Fruit fly (Drosophila melanogaster) whole organism, prepupa: Measurements from ENCODE around the gene CG11563.

Experiments
- Blimp-1 ChIP-seq: fragments of 200-800 bp; sonication (Bioruptor generic); optimal IDR thresholded peaks from 3 replicates; lab custom pipeline; 2017; ENCODE audit warnings: missing biosample characterization, missing genetic modification characterization, mild to moderate bottlenecking, moderate library complexity, missing genetic modification reagents
- CG10631 ChIP-seq: fragments of 200-800 bp; sonication (Bioruptor generic); optimal IDR thresholded peaks from 2 replicates; lab custom pipeline; 2016; ENCODE audit warnings: missing biosample characterization, missing genetic modification characterization
- CG11294 ChIP-seq: fragments of 200-800 bp; sonication (Bioruptor generic); IDR thresholded peaks from 2 replicates; pipeline ENCODE4 v1.3.6; 2022; ENCODE audit warnings: missing biosample characterization, missing genetic modification characterization
- CG11762 ChIP-seq: fragments of 200-800 bp; sonication (Bioruptor generic); optimal IDR thresholded peaks from 3 replicates; lab custom pipeline; 2016; ENCODE audit warnings: missing biosample characterization, missing genetic modification characterization; ENCODE audit not compliant: insufficient read depth
- CG15336 ChIP-seq: fragments of 200-800 bp; sonication (Bioruptor generic); IDR thresholded peaks from 2 replicates; pipeline ENCODE4 v1.3.6; 2022; ENCODE audit warnings: missing biosample characterization, missing genetic modification characterization
- CG1621 ChIP-seq: fragments of 200-800 bp; sonication (Bioruptor generic); optimal IDR thresholded peaks from 3 replicates; lab custom pipeline; 2018; ENCODE audit warnings: missing biosample characterization, mild to moderate bottlenecking, missing genetic modification characterization
- CG3032 ChIP-seq: fragments of 200-800 bp; optimal IDR thresholded peaks from 2 replicates; lab custom pipeline; 2019; ENCODE audit warnings: missing biosample characterization, mild to moderate bottlenecking, missing genetic modification characterization, moderate library complexity
- CG31627 ChIP-seq: fragments of 200-800 bp; sonication (Bioruptor generic); optimal IDR thresholded peaks from 3 replicates; lab custom pipeline; 2016; ENCODE audit warnings: missing biosample characterization, missing genetic modification characterization
- CG32006 ChIP-seq: fragments of 200-800 bp; sonication (Bioruptor generic); optimal IDR thresholded peaks from 3 replicates; lab custom pipeline; 2017; ENCODE audit warnings: missing biosample characterization, mild to moderate bottlenecking, missing genetic modification characterization
- CG3919 ChIP-seq: fragments of 200-800 bp; sonication (Bioruptor generic); optimal IDR thresholded peaks from 3 replicates; lab custom pipeline; 2016; ENCODE audit warnings: missing biosample characterization, missing genetic modification characterization
- CG4318 ChIP-seq: fragments of 200-800 bp; sonication (Bioruptor generic); optimal IDR thresholded peaks from 3 replicates; lab custom pipeline; 2017; ENCODE audit warnings: missing biosample characterization, mild to moderate bottlenecking, missing genetic modification characterization
- CG6163 ChIP-seq: fragments of 200-800 bp; sonication (Bioruptor generic); IDR thresholded peaks from 3 replicates; pipeline ENCODE4 v1.3.6; 2022; ENCODE audit warnings: missing biosample characterization, missing genetic modification characterization
- CG6276 ChIP-seq: fragments of 200-800 bp; sonication (Bioruptor generic); optimal IDR thresholded peaks from 2 replicates; lab custom pipeline; 2017; ENCODE audit warnings: missing biosample characterization, mild to moderate bottlenecking, missing genetic modification characterization
- CG6792 ChIP-seq: fragments of 200-800 bp; sonication (Bioruptor generic); optimal IDR thresholded peaks from 3 replicates; lab custom pipeline; 2016; ENCODE audit warnings: missing biosample characterization, missing genetic modification characterization
- CG6808 ChIP-seq: fragments of 200-800 bp; sonication (Bioruptor generic); optimal IDR thresholded peaks from 3 replicates; lab custom pipeline; 2017; ENCODE audit warnings: missing biosample characterization, missing genetic modification characterization, mild to moderate bottlenecking, moderate library complexity, missing genetic modification reagents
- CG7368 ChIP-seq: fragments of 200-800 bp; sonication (Bioruptor generic); optimal IDR thresholded peaks from 3 replicates; lab custom pipeline; 2016; ENCODE audit warnings: missing biosample characterization, missing genetic modification characterization
- CG8119 ChIP-seq: fragments of 200-800 bp; sonication (Bioruptor generic); IDR thresholded peaks from 3 replicates; pipeline ENCODE4 v1.3.6; 2022; ENCODE audit warnings: missing biosample characterization, missing genetic modification characterization
- CG8319 ChIP-seq: fragments of 200-800 bp; sonication (Bioruptor generic); optimal IDR thresholded peaks from 3 replicates; lab custom pipeline; 2016; ENCODE audit warnings: missing biosample characterization, missing genetic modification characterization
- CG8632 ChIP-seq: fragments of 200-800 bp; sonication (Bioruptor generic); optimal IDR thresholded peaks from 3 replicates; lab custom pipeline; 2016; ENCODE audit warnings: missing biosample characterization, missing genetic modification characterization
- CG9139 ChIP-seq: fragments of 200-800 bp; sonication (Bioruptor generic); optimal IDR thresholded peaks from 3 replicates; lab custom pipeline; 2017; ENCODE audit warnings: missing biosample characterization, mild to moderate bottlenecking, missing genetic modification characterization
- Eip75B ChIP-seq: fragments of 200-800 bp; sonication (Bioruptor generic); optimal IDR thresholded peaks from 3 replicates; lab custom pipeline; 2016; ENCODE audit warnings: missing biosample characterization, missing genetic modification characterization
- Eip78C ChIP-seq: fragments of 200-800 bp; sonication (Bioruptor generic); peaks from one replicate; lab custom pipeline; 2016; ENCODE audit warnings: missing biosample characterization, missing genetic modification characterization
- Ets21C ChIP-seq: fragments of 200-800 bp; sonication (Bioruptor generic); optimal IDR thresholded peaks from 3 replicates; lab custom pipeline; 2016; ENCODE audit warnings: missing biosample characterization, missing genetic modification characterization
- Ets96B ChIP-seq: fragments of 200-800 bp; optimal IDR thresholded peaks from 2 replicates; lab custom pipeline; 2019; ENCODE audit warnings: missing biosample characterization, mild to moderate bottlenecking, missing genetic modification characterization, moderate library complexity
- Gug ChIP-seq: fragments of 200-800 bp; sonication (Bioruptor generic); IDR thresholded peaks from 2 replicates; pipeline ENCODE4 v1.3.6; 2022; ENCODE audit warnings: missing biosample characterization, missing genetic modification characterization
- Hr39 ChIP-seq: fragments of 200-800 bp; sonication (Bioruptor generic); optimal IDR thresholded peaks from 2 replicates; lab custom pipeline; 2016; ENCODE audit warnings: missing biosample characterization, missing genetic modification characterization
- Met ChIP-seq: fragments of 200-800 bp; sonication (Bioruptor generic); optimal IDR thresholded peaks from 3 replicates; lab custom pipeline; 2016; ENCODE audit warnings: missing biosample characterization, missing genetic modification characterization
- OdsH ChIP-seq: fragments of 200-800 bp; sonication (Bioruptor generic); optimal IDR thresholded peaks from 3 replicates; lab custom pipeline; 2016; ENCODE audit warnings: missing biosample characterization, missing genetic modification characterization
- Smox ChIP-seq: fragments of 200-800 bp; sonication (Bioruptor generic); optimal IDR thresholded peaks from 3 replicates; lab custom pipeline; 2016; ENCODE audit warnings: missing biosample characterization, missing genetic modification characterization
- Sox102F ChIP-seq: fragments of 200-800 bp; sonication (Bioruptor generic); optimal IDR thresholded peaks from 2 replicates; lab custom pipeline; 2016; ENCODE audit warnings: missing biosample characterization, mild to moderate bottlenecking, missing genetic modification characterization
- Sox14 ChIP-seq: fragments of 200-800 bp; sonication (Bioruptor generic); optimal IDR thresholded peaks from 3 replicates; lab custom pipeline; 2016; ENCODE audit warnings: missing biosample characterization, missing genetic modification characterization
- Sox15 ChIP-seq: fragments of 200-800 bp; sonication (Bioruptor generic); optimal IDR thresholded peaks from 3 replicates; lab custom pipeline; 2016; ENCODE audit warnings: missing biosample characterization, missing genetic modification characterization
- achi ChIP-seq: fragments of 200-800 bp; sonication (Bioruptor generic); optimal IDR thresholded peaks from 3 replicates; lab custom pipeline; 2016; ENCODE audit warnings: missing biosample characterization, missing genetic modification characterization
- cyc ChIP-seq: fragments of 200-800 bp; sonication (Bioruptor generic); optimal IDR thresholded peaks from 3 replicates; lab custom pipeline; 2016; ENCODE audit warnings: missing biosample characterization, missing genetic modification characterization
- dsx ChIP-seq: fragments of 200-800 bp; optimal IDR thresholded peaks from 3 replicates; lab custom pipeline; 2019; ENCODE audit warnings: missing biosample characterization, mild to moderate bottlenecking, missing genetic modification characterization, moderate library complexity; ENCODE audit not compliant: poor library complexity, severe bottlenecking
- eg ChIP-seq: fragments of 200-800 bp; sonication (Bioruptor generic); IDR thresholded peaks from 3 replicates; pipeline ENCODE4 v1.3.6; 2022; ENCODE audit warnings: missing biosample characterization, missing genetic modification characterization
- esn ChIP-seq: fragments of 200-800 bp; sonication (Bioruptor generic); optimal IDR thresholded peaks from 2 replicates; lab custom pipeline; 2016; ENCODE audit warnings: missing biosample characterization, mild to moderate bottlenecking, missing genetic modification characterization, moderate library complexity
- fd59A ChIP-seq: fragments of 200-800 bp; sonication (Bioruptor generic); optimal IDR thresholded peaks from 2 replicates; lab custom pipeline; 2017; ENCODE audit warnings: missing biosample characterization, mild to moderate bottlenecking, missing genetic modification characterization, missing genetic modification reagents
- fkh ChIP-seq: fragments of 200-800 bp; sonication (Bioruptor generic); optimal IDR thresholded peaks from 3 replicates; lab custom pipeline; 2017; ENCODE audit warnings: missing biosample characterization, mild to moderate bottlenecking, missing genetic modification characterization, moderate library complexity
- lz ChIP-seq: fragments of 200-800 bp; sonication (Bioruptor generic); optimal IDR thresholded peaks from 3 replicates; lab custom pipeline; 2016; ENCODE audit warnings: missing biosample characterization, missing genetic modification characterization
- pdm3 ChIP-seq: fragments of 200-800 bp; sonication (Bioruptor generic); optimal IDR thresholded peaks from 3 replicates; lab custom pipeline; 2016; ENCODE audit warnings: missing biosample characterization, missing genetic modification characterization
- salr ChIP-seq, 2 experiments: fragments of 200-800 bp; sonication (Bioruptor generic); optimal IDR thresholded peaks; 3 replicates each; lab custom pipeline; 2016 to 2018; ENCODE audit warnings: missing biosample characterization in 2 of 2, missing genetic modification characterization in 2 of 2, mild to moderate bottlenecking in 1 of 2
- spab ChIP-seq: fragments of 200-800 bp; sonication (Bioruptor generic); optimal IDR thresholded peaks from 2 replicates; lab custom pipeline; 2017; ENCODE audit warnings: missing biosample characterization, mild to moderate bottlenecking, missing genetic modification characterization, missing genetic modification reagents
- ss ChIP-seq, 2 experiments: fragments of 200-800 bp; sonication (Bioruptor generic); optimal IDR thresholded peaks; 2 replicates in 1 of 2; 3 replicates in 1 of 2; lab custom pipeline; 2017 to 2018; ENCODE audit warnings: mild to moderate bottlenecking in 2 of 2, missing biosample characterization in 2 of 2, missing genetic modification characterization in 2 of 2, moderate library complexity in 1 of 2
- svp ChIP-seq: fragments of 200-800 bp; sonication (Bioruptor generic); peaks from one replicate; lab custom pipeline; 2016; ENCODE audit warnings: missing biosample characterization, missing genetic modification characterization
- topi ChIP-seq: fragments of 200-800 bp; sonication (Bioruptor generic); optimal IDR thresholded peaks from 3 replicates; lab custom pipeline; 2016; ENCODE audit warnings: missing biosample characterization, missing genetic modification characterization
- vri ChIP-seq: fragments of 200-800 bp; sonication (Bioruptor generic); optimal IDR thresholded peaks from 3 replicates; lab custom pipeline; 2016; ENCODE audit warnings: missing biosample characterization, mild to moderate bottlenecking, missing genetic modification characterization

Gene CG11563

DNA sequence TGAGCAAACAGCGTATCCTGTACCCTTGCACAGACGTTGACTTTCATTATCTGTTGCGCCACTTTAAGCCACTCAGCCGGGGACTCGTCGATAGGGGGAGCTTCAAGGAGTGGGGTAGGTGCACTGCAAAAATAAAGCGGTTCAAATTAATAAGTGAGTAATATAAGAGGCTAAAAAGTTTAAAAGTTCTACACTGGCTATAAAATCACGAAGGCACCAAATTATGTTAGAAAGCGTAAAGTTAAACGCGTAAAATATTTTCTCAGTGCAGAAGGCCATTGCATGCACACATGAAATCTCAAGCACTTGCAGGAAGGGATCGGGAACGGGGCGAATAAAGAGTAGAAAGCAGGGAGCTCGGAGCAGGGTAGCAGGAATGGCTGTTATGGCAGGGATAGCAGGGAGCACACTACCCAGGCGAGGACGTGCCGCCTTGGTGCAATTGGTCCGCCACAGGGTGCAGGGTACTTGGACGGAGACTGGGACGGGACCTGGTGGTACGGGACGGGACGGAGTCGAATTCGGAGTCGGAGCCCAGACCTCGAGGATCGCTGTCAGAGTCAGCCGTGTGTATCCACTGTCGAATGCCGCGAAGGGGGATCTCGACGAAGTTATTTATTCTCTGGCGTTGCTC is 38.6 kb upstream of the CG11563 start (continued):
- TF ChIP-seq CG8119, result peak; percentile 56; the same call in 1 of the 3 replicates
- TF ChIP-seq Eip75B (GFP tag; lab: Kevin White, UChicago), result peak; percentile 92
- peak; percentile 88 for TF ChIP-seq fd59A
- peak; percentile 98 for TF ChIP-seq svp
- peak; percentile 77 for TF ChIP-seq Sox15 (GFP tag; lab: Kevin White, UChicago)
- TF ChIP-seq cyc, result peak; percentile 96
- peak; percentile 79 for TF ChIP-seq CG8632
- TF ChIP-seq spab (GFP tag; lab: Kevin White, UChicago), result peak; percentile 92
- TF ChIP-seq Blimp-1 (GFP tag; lab: Kevin White, UChicago), result peak; percentile 85
- TF ChIP-seq CG15336, result peak; percentile 24; the same call in 1 of the 2 replicates
- TF ChIP-seq pdm3, result peak; percentile 84
- TF ChIP-seq Met (GFP tag; lab: Kevin White, UChicago), result peak; percentile 95
- TF ChIP-seq Hr39 (GFP tag; lab: Kevin White, UChicago), result peak; percentile 95
- peak; percentile 97 for TF ChIP-seq Eip78C
- peak; percentile 87 for TF ChIP-seq CG1621 (tag; lab: Kevin White, UChicago)
- TF ChIP-seq dsx, result peak; percentile 91
- peak; percentile 78 for TF ChIP-seq CG7368 (GFP tag; lab: Kevin White, UChicago)
- peak; percentile 95 for TF ChIP-seq vri (GFP tag; lab: Kevin White, UChicago)
- peak; percentile 91 to 92 for TF ChIP-seq ss (GFP tag; optimal IDR thresholded peaks at IDR 0.05; lab: Kevin White, UChicago)
- TF ChIP-seq Sox14 (GFP tag; lab: Kevin White, UChicago), result peak; percentile 89
- peak; percentile 35; the same call in 1 of the 3 replicates for TF ChIP-seq eg (GFP tag; lab: Robert Waterston, UW)
- TF ChIP-seq achi (GFP tag; lab: Kevin White, UChicago), result peak; percentile 87
- TF ChIP-seq CG6808, result peak; percentile 90
- peak; percentile 93 for TF ChIP-seq Sox102F (GFP tag; lab: Kevin White, UChicago)
- peak; percentile 92 for TF ChIP-seq CG3032 (tag; lab: Kevin White, UChicago)
- TF ChIP-seq lz (GFP tag; lab: Kevin White, UChicago), result peak; percentile 94
- peak; percentile 33 for TF ChIP-seq CG32006 (GFP tag; lab: Kevin White, UChicago)
- peak; percentile 92 for TF ChIP-seq CG3919
- TF ChIP-seq Ets96B (tag; lab: Kevin White, UChicago), result peak; percentile 95
- TF ChIP-seq Smox, result peak; percentile 91
- TF ChIP-seq CG31627 (GFP tag; lab: Kevin White, UChicago), result peak; percentile 94
- TF ChIP-seq Ets21C (GFP tag; lab: Kevin White, UChicago), result peak; percentile 88
- TF ChIP-seq fkh, result no peak
- TF ChIP-seq CG6792, result peak; percentile 91
- no peak for TF ChIP-seq CG4318 (GFP tag; lab: Kevin White, UChicago)
- TF ChIP-seq CG6163 (GFP tag; lab: Robert Waterston, UW), result peak; percentile 92
- peak; percentile 7 for TF ChIP-seq CG6276 (GFP tag; lab: Kevin White, UChicago)
- TF ChIP-seq salr (GFP tag; optimal IDR thresholded peaks at IDR 0.05; lab: Kevin White, UChicago), result peak; percentile 63 to 87

DNA sequence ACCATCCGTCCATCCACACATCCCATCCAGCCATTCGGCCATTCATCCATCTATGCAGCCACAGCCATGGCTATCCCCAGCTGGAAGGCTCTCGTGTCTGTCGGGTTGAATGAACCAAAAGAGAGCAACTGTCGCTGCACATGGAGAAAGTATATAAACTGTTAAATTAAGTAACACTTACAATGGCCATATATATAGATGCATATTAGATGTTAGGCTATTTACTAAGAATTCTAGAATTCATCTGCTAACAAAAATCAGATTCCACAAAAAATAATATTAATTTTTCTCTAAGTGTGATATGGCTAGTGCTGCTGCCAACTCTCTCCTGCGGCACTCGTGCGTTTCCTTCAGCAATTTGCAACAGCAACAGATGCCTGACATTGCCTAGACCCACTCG is 36.6 kb upstream of the CG11563 start:
- TF ChIP-seq achi (GFP tag; lab: Kevin White, UChicago) (peak; percentile 67), Gug (GFP tag; lab: Robert Waterston, UW) (peak; percentile 62), Ets21C (GFP tag; lab: Kevin White, UChicago) (no peak), CG10631 (GFP tag; lab: Kevin White, UChicago) (peak; percentile 81), spab (GFP tag; lab: Kevin White, UChicago) (peak; percentile 43), fkh (no peak), topi (no peak), Eip75B (GFP tag; lab: Kevin White, UChicago) (peak; percentile 68), svp (peak; percentile 36), Sox14 (GFP tag; lab: Kevin White, UChicago) (peak; percentile 76), CG6163 (GFP tag; lab: Robert Waterston, UW) (peak; percentile 90), dsx (peak; percentile 49), Met (GFP tag; lab: Kevin White, UChicago) (peak; percentile 30), esn (GFP tag; lab: Kevin White, UChicago) (peak; percentile 13), Blimp-1 (GFP tag; lab: Kevin White, UChicago) (no peak), lz (GFP tag; lab: Kevin White, UChicago) (no peak), CG11294 (GFP tag; lab: Robert Waterston, UW) (peak; percentile 20; the same call in 1 of the 2 replicates), CG7368 (GFP tag; lab: Kevin White, UChicago) (no peak), salr (GFP tag; optimal IDR thresholded peaks at IDR 0.05; lab: Kevin White, UChicago) (peak; percentile 13 to 74), CG9139 (GFP tag; lab: Kevin White, UChicago) (peak; percentile 23), CG31627 (GFP tag; lab: Kevin White, UChicago) (no peak), CG11762 (GFP tag; lab: Kevin White, UChicago) (peak; percentile 13), CG8632 (no peak), CG3032 (tag; lab: Kevin White, UChicago) (peak; percentile 67), CG3919 (peak; percentile 79), CG8319 (no peak), Eip78C (peak; percentile 86), OdsH (GFP tag; lab: Kevin White, UChicago) (peak; percentile 75)
